Fruit fly (Drosophila melanogaster) whole organism, embryonic: Measurements from ENCODE around the gene CG4230.

Source experiments
- Atf3 ChIP-seq: fragments of 200-800 bp; sonication (Bioruptor generic); optimal IDR thresholded peaks from 3 replicates; lab custom pipeline; 2016; ENCODE audit warnings: missing biosample characterization, missing genetic modification characterization
- B-H2 ChIP-seq: fragments of 200-800 bp; sonication (Bioruptor generic); optimal IDR thresholded peaks from 2 replicates; lab custom pipeline; 2018; ENCODE audit warnings: missing biosample characterization, mild to moderate bottlenecking, missing genetic modification characterization
- CG10654 ChIP-seq: fragments of 200-800 bp; sonication (Bioruptor generic); optimal IDR thresholded peaks from 2 replicates; lab custom pipeline; 2016; ENCODE audit warnings: missing biosample characterization, missing genetic modification characterization
- CG11247 ChIP-seq: fragments of 200-800 bp; sonication (Bioruptor generic); IDR thresholded peaks from 2 replicates; pipeline ENCODE4 v1.3.6; 2022; ENCODE audit warnings: missing biosample characterization, missing genetic modification characterization
- CG11560 ChIP-seq: fragments of 200-800 bp; sonication (Bioruptor generic); IDR thresholded peaks from 3 replicates; pipeline ENCODE4 v1.3.6; 2022; ENCODE audit warnings: missing biosample characterization, missing genetic modification characterization
- CG11695 ChIP-seq: fragments of 200-800 bp; sonication (Bioruptor generic); IDR thresholded peaks from 3 replicates; pipeline ENCODE4 v1.3.6; 2022; ENCODE audit warnings: missing biosample characterization, missing genetic modification characterization
- CG11696 ChIP-seq: fragments of 200-800 bp; sonication (Bioruptor generic); IDR thresholded peaks from 2 replicates; pipeline ENCODE4 v1.3.6; 2022; ENCODE audit warnings: missing biosample characterization, missing genetic modification characterization
- CG12391 ChIP-seq: fragments of 200-800 bp; sonication (Bioruptor generic); optimal IDR thresholded peaks from 3 replicates; lab custom pipeline; 2018; ENCODE audit warnings: missing biosample characterization, mild to moderate bottlenecking, missing genetic modification characterization, moderate library complexity
- CG1529 ChIP-seq: fragments of 200-800 bp; sonication (Bioruptor generic); optimal IDR thresholded peaks from 3 replicates; lab custom pipeline; 2018; ENCODE audit warnings: missing biosample characterization, missing genetic modification characterization
- CG15479 ChIP-seq: fragments of 200-800 bp; sonication (Bioruptor generic); optimal IDR thresholded peaks from 3 replicates; lab custom pipeline; 2019; ENCODE audit warnings: missing biosample characterization, mild to moderate bottlenecking, missing genetic modification characterization, moderate library complexity
- CG17802 ChIP-seq: fragments of 200-800 bp; sonication (Bioruptor generic); optimal IDR thresholded peaks from 2 replicates; lab custom pipeline; 2018; ENCODE audit warnings: missing biosample characterization, mild to moderate bottlenecking, missing genetic modification characterization, moderate library complexity
- CG18599 ChIP-seq: fragments of 200-800 bp; sonication (Bioruptor generic); optimal IDR thresholded peaks from 3 replicates; lab custom pipeline; 2017; ENCODE audit warnings: missing biosample characterization, missing genetic modification characterization, mild to moderate bottlenecking, moderate library complexity, missing genetic modification reagents
- CG18764 ChIP-seq: fragments of 200-800 bp; sonication (Bioruptor generic); optimal IDR thresholded peaks from 3 replicates; lab custom pipeline; 2016; ENCODE audit warnings: missing biosample characterization, missing genetic modification characterization
- CG30431 ChIP-seq: fragments of 200-800 bp; sonication (Bioruptor generic); optimal IDR thresholded peaks from 2 replicates; lab custom pipeline; 2017; ENCODE audit warnings: missing biosample characterization, missing genetic modification characterization
- CG3065 ChIP-seq: fragments of 200-800 bp; sonication (Bioruptor generic); optimal IDR thresholded peaks from 2 replicates; lab custom pipeline; 2016; ENCODE audit warnings: missing biosample characterization, missing genetic modification characterization
- CG31441 ChIP-seq: fragments of 200-800 bp; sonication (Bioruptor generic); IDR thresholded peaks from 2 replicates; pipeline ENCODE4 v1.3.6; 2022; ENCODE audit warnings: missing biosample characterization, missing genetic modification characterization
- CG34376 ChIP-seq: fragments of 200-800 bp; sonication (Bioruptor generic); optimal IDR thresholded peaks from 2 replicates; lab custom pipeline; 2018; ENCODE audit warnings: missing biosample characterization, mild to moderate bottlenecking, missing genetic modification characterization
- CG6175 ChIP-seq: fragments of 200-800 bp; sonication (Bioruptor generic); IDR thresholded peaks from 3 replicates; pipeline ENCODE4 v1.3.6; 2022; ENCODE audit warnings: missing biosample characterization, missing genetic modification characterization
- CG6791 ChIP-seq: fragments of 200-800 bp; sonication (Bioruptor generic); IDR thresholded peaks from 3 replicates; pipeline ENCODE4 v1.3.6; 2022; ENCODE audit warnings: missing biosample characterization, missing genetic modification characterization; ENCODE audit not compliant: partially characterized antibody
- CG6854 ChIP-seq: fragments of 200-800 bp; sonication (Bioruptor generic); optimal IDR thresholded peaks from 3 replicates; lab custom pipeline; 2017; ENCODE audit warnings: missing biosample characterization, mild to moderate bottlenecking, missing genetic modification characterization
- CG8478 ChIP-seq: fragments of >200 bp; optimal IDR thresholded peaks from 2 replicates; lab custom pipeline; 2018
- CG8944 ChIP-seq: fragments of 200-800 bp; sonication (Bioruptor generic); optimal IDR thresholded peaks from 3 replicates; lab custom pipeline; 2016; ENCODE audit warnings: missing biosample characterization, missing genetic modification characterization
- CG9215 ChIP-seq: fragments of 200-800 bp; sonication (Bioruptor generic); IDR thresholded peaks from 2 replicates; pipeline ENCODE4 v1.3.6; 2022; ENCODE audit warnings: missing biosample characterization, missing genetic modification characterization
- D19B ChIP-seq: fragments of 200-800 bp; sonication (Bioruptor generic); optimal IDR thresholded peaks from 2 replicates; lab custom pipeline; 2017; ENCODE audit warnings: missing biosample characterization, mild to moderate bottlenecking, missing genetic modification characterization
- E2f1 ChIP-seq: fragments of 200-800 bp; sonication (Bioruptor generic); IDR thresholded peaks from 2 replicates; pipeline ENCODE4 v1.3.6; 2022; ENCODE audit warnings: missing biosample characterization, missing genetic modification characterization
- Eip74EF ChIP-seq, 2 experiments: fragments of 200-800 bp in 1 of 2; fragments of >200 bp in 1 of 2; sonication (Bioruptor generic) in 1 of 2; optimal IDR thresholded peaks; 2 replicates each; lab custom pipeline; 2017 to 2019; ENCODE audit warnings: missing biosample characterization in 2 of 2, missing genetic modification characterization in 2 of 2, mild to moderate bottlenecking in 1 of 2, moderate library complexity in 1 of 2
- Elba2 ChIP-seq: fragments of 200-800 bp; sonication (Bioruptor generic); optimal IDR thresholded peaks from 3 replicates; lab custom pipeline; 2016; ENCODE audit warnings: missing biosample characterization, missing genetic modification characterization
- Ets65A ChIP-seq: fragments of 200-800 bp; sonication (Bioruptor generic); peaks from one replicate; lab custom pipeline; 2016; ENCODE audit warnings: missing biosample characterization, missing genetic modification characterization
- H2.0 ChIP-seq: fragments of 200-800 bp; sonication (Bioruptor generic); IDR thresholded peaks from 2 replicates; pipeline ENCODE4 v1.3.6; 2022; ENCODE audit warnings: missing biosample characterization, missing genetic modification characterization
- Kr ChIP-seq: fragments of 200-800 bp; sonication (Bioruptor generic); optimal IDR thresholded peaks from 2 replicates; lab custom pipeline; 2017; ENCODE audit warnings: missing biosample characterization, mild to moderate bottlenecking, missing genetic modification characterization
- Ptx1 ChIP-seq: fragments of 200-800 bp; sonication (Bioruptor generic); IDR thresholded peaks from 2 replicates; pipeline ENCODE4 v1.3.6; 2022; ENCODE audit warnings: missing biosample characterization, missing genetic modification characterization
- Rfx ChIP-seq: fragments of 200-800 bp; sonication (Bioruptor generic); IDR thresholded peaks from 2 replicates; pipeline ENCODE4 v1.3.6; 2022; ENCODE audit warnings: missing biosample characterization, missing genetic modification characterization
- Scr ChIP-seq: fragments of 200-800 bp; sonication (Bioruptor generic); IDR thresholded peaks from 2 replicates; pipeline ENCODE4 v1.3.6; 2022; ENCODE audit warnings: missing biosample characterization, missing genetic modification characterization; ENCODE audit not compliant: partially characterized antibody
- Six4 ChIP-seq: fragments of 200-800 bp; sonication (Bioruptor generic); optimal IDR thresholded peaks from 2 replicates; lab custom pipeline; 2016; ENCODE audit warnings: missing biosample characterization, missing genetic modification characterization
- Sox102F ChIP-seq: fragments of 200-800 bp; sonication (Bioruptor generic); optimal IDR thresholded peaks from 2 replicates; lab custom pipeline; 2018; ENCODE audit warnings: missing biosample characterization, mild to moderate bottlenecking, missing genetic modification characterization, moderate library complexity
- Sry-δ ChIP-seq: fragments of 200-800 bp; sonication (Bioruptor generic); optimal IDR thresholded peaks from 2 replicates; lab custom pipeline; 2016; ENCODE audit warnings: missing biosample characterization, missing genetic modification characterization
- al ChIP-seq: fragments of 200-800 bp; sonication (Bioruptor generic); IDR thresholded peaks from 2 replicates; pipeline ENCODE4 v1.3.6; 2022; ENCODE audit warnings: missing biosample characterization, missing genetic modification characterization
- bowl ChIP-seq: fragments of 200-800 bp; sonication (Bioruptor generic); IDR thresholded peaks from 2 replicates; pipeline ENCODE4 v1.3.6; 2022; ENCODE audit warnings: missing biosample characterization, missing genetic modification characterization
- en ChIP-seq: fragments of 200-800 bp; sonication (Bioruptor generic); optimal IDR thresholded peaks from 2 replicates; lab custom pipeline; 2016; ENCODE audit warnings: missing biosample characterization, missing genetic modification characterization
- fd96Cb ChIP-seq: fragments of 200-800 bp; sonication (Bioruptor generic); optimal IDR thresholded peaks from 2 replicates; lab custom pipeline; 2018; ENCODE audit warnings: missing biosample characterization, mild to moderate bottlenecking, missing genetic modification characterization, moderate library complexity
- fu2 ChIP-seq: fragments of 200-800 bp; sonication (Bioruptor generic); optimal IDR thresholded peaks from 2 replicates; lab custom pipeline; 2016; ENCODE audit warnings: missing biosample characterization, missing genetic modification characterization
- hbn ChIP-seq: fragments of 200-800 bp; sonication (Bioruptor generic); IDR thresholded peaks from 2 replicates; pipeline ENCODE4 v1.3.6; 2022; ENCODE audit warnings: missing biosample characterization, missing genetic modification characterization; ENCODE audit not compliant: partially characterized antibody
- ken ChIP-seq: fragments of 200-800 bp; sonication (Bioruptor generic); IDR thresholded peaks from 3 replicates; pipeline ENCODE4 v1.3.6; 2022; ENCODE audit warnings: missing biosample characterization, missing genetic modification characterization
- lmd ChIP-seq: fragments of 200-800 bp; sonication (Bioruptor generic); IDR thresholded peaks from 2 replicates; pipeline ENCODE4 v1.3.6; 2022; ENCODE audit warnings: missing biosample characterization, missing genetic modification characterization
- ssp ChIP-seq: fragments of 200-800 bp; sonication (Bioruptor generic); IDR thresholded peaks from 2 replicates; pipeline ENCODE4 v1.3.6; 2022; ENCODE audit warnings: missing biosample characterization, missing genetic modification characterization
- tin ChIP-seq: fragments of 200-800 bp; sonication (Bioruptor generic); optimal IDR thresholded peaks from 3 replicates; lab custom pipeline; 2016; ENCODE audit warnings: missing biosample characterization, missing genetic modification characterization
- unpg ChIP-seq: fragments of 200-800 bp; sonication (Bioruptor generic); optimal IDR thresholded peaks from 3 replicates; lab custom pipeline; 2018; ENCODE audit warnings: missing biosample characterization, mild to moderate bottlenecking, missing genetic modification characterization, moderate library complexity
- wdn ChIP-seq: fragments of 200-800 bp; sonication (Bioruptor generic); IDR thresholded peaks from 2 replicates; pipeline ENCODE4 v1.3.6; 2022; ENCODE audit warnings: missing biosample characterization, missing genetic modification characterization
- wor ChIP-seq: fragments of 200-800 bp; sonication (Bioruptor generic); IDR thresholded peaks from 2 replicates; pipeline ENCODE4 v1.3.6; 2022; ENCODE audit warnings: missing biosample characterization, missing genetic modification characterization
- zen2 ChIP-seq: fragments of 200-800 bp; sonication (Bioruptor generic); IDR thresholded peaks from 3 replicates; pipeline ENCODE4 v1.3.6; 2022; ENCODE audit warnings: missing biosample characterization, missing genetic modification characterization; ENCODE audit not compliant: partially characterized antibody
- zf30C ChIP-seq: fragments of 200-800 bp; sonication (Bioruptor generic); optimal IDR thresholded peaks from 3 replicates; lab custom pipeline; 2018; ENCODE audit warnings: missing biosample characterization, mild to moderate bottlenecking, missing genetic modification characterization

Gene CG4230

dm6 chr2L:5107626-5108272 lies 11.7 kb downstream of the CG4230 start (continued):
- TF ChIP-seq CG12391: peak; percentile 96
- TF ChIP-seq CG6791: no peak
- TF ChIP-seq wdn (GFP tag; lab: Robert Waterston, UW): peak; percentile 96
- TF ChIP-seq CG3065 (GFP tag; lab: Kevin White, UChicago): peak; percentile 87
- TF ChIP-seq CG6175 (GFP tag; lab: Robert Waterston, UW): peak; percentile 90
- peak; percentile 96 for TF ChIP-seq Atf3 (GFP tag; lab: Kevin White, UChicago)
- TF ChIP-seq bowl (GFP tag; lab: Robert Waterston, UW): peak; percentile 82
- peak; percentile 94 for TF ChIP-seq fd96Cb (tag; lab: Kevin White, UChicago)
- TF ChIP-seq CG9215 (GFP tag; lab: Robert Waterston, UW): peak; percentile 97
- TF ChIP-seq CG15479 (GFP tag; lab: Kevin White, UChicago): no peak
- peak; percentile 93 for TF ChIP-seq CG34376 (GFP tag; lab: Kevin White, UChicago)
- peak; percentile 96 for TF ChIP-seq al
- no peak for TF ChIP-seq CG8478 (lab: Kevin White, UChicago)
- TF ChIP-seq zf30C: no peak
- TF ChIP-seq en (GFP tag; lab: Kevin White, UChicago): peak; percentile 92
- TF ChIP-seq CG11695 (GFP tag; lab: Robert Waterston, UW): peak; percentile 93
- peak; percentile 98 for TF ChIP-seq CG8944 (GFP tag; lab: Kevin White, UChicago)
- peak; percentile 82 for TF ChIP-seq B-H2 (GFP tag; lab: Kevin White, UChicago)
- peak; percentile 89 for TF ChIP-seq CG30431 (GFP tag; lab: Kevin White, UChicago)
- TF ChIP-seq CG31441 (GFP tag; lab: Robert Waterston, UW): peak; percentile 92
- TF ChIP-seq Six4: peak; percentile 95
- TF ChIP-seq Rfx (GFP tag; lab: Robert Waterston, UW): peak; percentile 98
- TF ChIP-seq ssp (GFP tag; lab: Robert Waterston, UW): peak; percentile 87
- TF ChIP-seq wor (GFP tag; lab: Robert Waterston, UW): peak; percentile 94
- peak; percentile 96 for TF ChIP-seq Sox102F
- TF ChIP-seq hbn (GFP tag; lab: Robert Waterston, UW): no peak
- TF ChIP-seq CG11560 (tag; lab: Robert Waterston, UW): peak; percentile 90
- TF ChIP-seq unpg (GFP tag; lab: Kevin White, UChicago): peak; percentile 93
- peak; percentile 94 for TF ChIP-seq ken
- TF ChIP-seq CG11247: peak; percentile 93
- TF ChIP-seq CG18599 (GFP tag; lab: Kevin White, UChicago): peak; percentile 98
- peak; percentile 99 for TF ChIP-seq Ets65A (GFP tag; lab: Kevin White, UChicago)
- TF ChIP-seq CG17802 (tag; lab: Kevin White, UChicago): peak; percentile 71
- peak; percentile 90 for TF ChIP-seq CG1529 (GFP tag; lab: Kevin White, UChicago)
- TF ChIP-seq CG18764 (GFP tag; lab: Kevin White, UChicago): peak; percentile 88
- TF ChIP-seq CG10654 (GFP tag; lab: Kevin White, UChicago): peak; percentile 96
- TF ChIP-seq tin (GFP tag; lab: Kevin White, UChicago): peak; percentile 97
- peak; percentile 85 for TF ChIP-seq CG11696
- TF ChIP-seq lmd (GFP tag; lab: Robert Waterston, UW): peak; percentile 98
- no peak for TF ChIP-seq Scr (GFP tag; lab: Robert Waterston, UW)
- peak; percentile 12 for TF ChIP-seq Elba2
- peak; percentile 95 for TF ChIP-seq D19B (GFP tag; lab: Kevin White, UChicago)
- TF ChIP-seq Ptx1: peak; percentile 97
- peak; percentile 86 for TF ChIP-seq E2f1
- TF ChIP-seq Kr (GFP tag; lab: Kevin White, UChicago): no peak
- TF ChIP-seq H2.0 (GFP tag; lab: Robert Waterston, UW): peak; percentile 88
- no peak for TF ChIP-seq zen2 (GFP tag; lab: Robert Waterston, UW)
- TF ChIP-seq Sry-δ (GFP tag; lab: Kevin White, UChicago): peak; percentile 69
- TF ChIP-seq fu2: peak; percentile 99
- TF ChIP-seq CG6854 (GFP tag; lab: Kevin White, UChicago): peak; percentile 92
- peak in 1 of 2 experiments; percentile 91 for TF ChIP-seq Eip74EF (GFP tag; optimal IDR thresholded peaks at IDR 0.05; lab: Kevin White, UChicago)
